Worm (Caenorhabditis elegans) whole organism, late embryonic: ENCODE data around the gene M02D8.5.
A peak's percentile ranks its signal among the peaks of the same experiment; 100 is the strongest.

Experiments
- C08G9.2 ChIP-seq: sonication (generic microtip); optimal IDR thresholded peaks from 2 replicates; lab custom pipeline; 2016; ENCODE audit warnings: mild to moderate bottlenecking, missing genetic modification characterization, moderate library complexity, missing compliant biosample characterization
- C38D4.7 ChIP-seq: fragments of 200-800 bp; sonication (Bioruptor generic); optimal IDR thresholded peaks from 2 replicates; lab custom pipeline; 2018; ENCODE audit warnings: mild to moderate bottlenecking, missing genetic modification characterization, moderate library complexity, missing compliant biosample characterization
- K02D7.2 ChIP-seq: sonication (generic microtip); optimal IDR thresholded peaks from 2 replicates; lab custom pipeline; 2017; ENCODE audit warnings: mild to moderate bottlenecking, missing genetic modification characterization, missing compliant biosample characterization
- K09A11.1 ChIP-seq: sonication (generic microtip); optimal IDR thresholded peaks from 2 replicates; lab custom pipeline; 2017; ENCODE audit warnings: antibody characterized with exemption, mild to moderate bottlenecking, missing genetic modification characterization, missing compliant biosample characterization; ENCODE audit not compliant: insufficient read depth
- T23F11.4 ChIP-seq: fragments of 200-800 bp; sonication (Bioruptor generic); optimal IDR thresholded peaks from 2 replicates; lab custom pipeline; 2018; ENCODE audit warnings: mild to moderate bottlenecking, missing genetic modification characterization, missing compliant biosample characterization
- ama-1 ChIP-seq: fragments of 150-350 bp; optimal IDR thresholded peaks from 2 replicates; lab custom pipeline; 2014
- ceh-18 ChIP-seq: sonication (generic microtip); optimal IDR thresholded peaks from 2 replicates; lab custom pipeline; 2016; ENCODE audit warnings: missing genetic modification characterization, missing compliant biosample characterization
- ceh-19 ChIP-seq: fragments of 200-800 bp; sonication (Bioruptor generic); optimal IDR thresholded peaks from 2 replicates; lab custom pipeline; 2018; ENCODE audit warnings: mild to moderate bottlenecking, missing genetic modification characterization, missing compliant biosample characterization
- ceh-2 ChIP-seq: sonication (generic microtip); optimal IDR thresholded peaks from 2 replicates; lab custom pipeline; 2016; ENCODE audit warnings: missing genotype, missing genetic modification characterization, missing compliant biosample characterization
- ceh-30 ChIP-seq: fragments of 150-350 bp; optimal IDR thresholded peaks from 2 replicates; lab custom pipeline; 2014; ENCODE audit warnings: missing biosample characterization, missing genetic modification characterization
- ceh-31 ChIP-seq: sonication (generic microtip); optimal IDR thresholded peaks from 2 replicates; lab custom pipeline; 2016; ENCODE audit warnings: missing genetic modification characterization, missing compliant biosample characterization
- ceh-45 ChIP-seq: fragments of 200-800 bp; sonication (Bioruptor generic); IDR thresholded peaks from 2 replicates; pipeline ENCODE4 v1.3.6; 2022; ENCODE audit warnings: missing genetic modification reagents, missing genetic modification characterization, missing compliant biosample characterization
- ceh-48 ChIP-seq: sonication (generic microtip); optimal IDR thresholded peaks from 2 replicates; lab custom pipeline; 2016; ENCODE audit warnings: missing genetic modification characterization, inconsistent platforms, missing compliant biosample characterization
- ceh-9 ChIP-seq: sonication (generic microtip); optimal IDR thresholded peaks from 2 replicates; lab custom pipeline; 2016; ENCODE audit warnings: mild to moderate bottlenecking, missing genetic modification characterization, inconsistent platforms, missing compliant biosample characterization
- dve-1 ChIP-seq: sonication (generic microtip); optimal IDR thresholded peaks from 2 replicates; lab custom pipeline; 2017; ENCODE audit warnings: antibody characterized with exemption, mild to moderate bottlenecking, missing genetic modification characterization, missing compliant biosample characterization
- ets-4 ChIP-seq: sonication (generic microtip); optimal IDR thresholded peaks from 2 replicates; lab custom pipeline; 2016; ENCODE audit warnings: missing genetic modification characterization, missing compliant biosample characterization
- eyg-1 ChIP-seq: sonication (generic microtip); optimal IDR thresholded peaks from 2 replicates; lab custom pipeline; 2016; ENCODE audit warnings: missing genotype, missing genetic modification characterization, missing compliant biosample characterization
- gmeb-2 ChIP-seq: sonication (generic microtip); optimal IDR thresholded peaks from 2 replicates; lab custom pipeline; 2016; ENCODE audit warnings: missing genetic modification characterization, inconsistent platforms, missing compliant biosample characterization
- lim-6 ChIP-seq: sonication (generic microtip); optimal IDR thresholded peaks from 2 replicates; lab custom pipeline; 2016; ENCODE audit warnings: missing genetic modification characterization, missing compliant biosample characterization
- madf-2 ChIP-seq: sonication (generic microtip); optimal IDR thresholded peaks from 2 replicates; lab custom pipeline; 2017; ENCODE audit warnings: missing genetic modification characterization, missing compliant biosample characterization
- nfya-1 ChIP-seq: sonication (generic microtip); optimal IDR thresholded peaks from 2 replicates; lab custom pipeline; 2017; ENCODE audit warnings: missing genetic modification characterization, mild to moderate bottlenecking, missing compliant biosample characterization, antibody characterized with exemption, moderate library complexity
- nhr-11 ChIP-seq: fragments of 150-350 bp; optimal IDR thresholded peaks from 2 replicates; lab custom pipeline; 2014; ENCODE audit warnings: missing biosample characterization, missing genetic modification characterization
- odd-2 ChIP-seq: sonication (generic microtip); optimal IDR thresholded peaks from 2 replicates; lab custom pipeline; 2017; ENCODE audit warnings: antibody characterized with exemption, mild to moderate bottlenecking, missing genetic modification characterization, missing compliant biosample characterization
- pax-1 ChIP-seq: fragments of 150-350 bp; optimal IDR thresholded peaks from 2 replicates; lab custom pipeline; 2014; ENCODE audit warnings: missing biosample characterization, missing genetic modification characterization
- pros-1 ChIP-seq: fragments of 150-350 bp; optimal IDR thresholded peaks from 2 replicates; lab custom pipeline; 2014; ENCODE audit warnings: missing biosample characterization, missing genetic modification reagents, missing genetic modification characterization
- ref-2 ChIP-seq: sonication (generic microtip); optimal IDR thresholded peaks from 2 replicates; lab custom pipeline; 2016; ENCODE audit warnings: missing genetic modification characterization, missing compliant biosample characterization
- rnt-1 ChIP-seq: sonication (generic microtip); optimal IDR thresholded peaks from 2 replicates; lab custom pipeline; 2016; ENCODE audit warnings: missing genetic modification characterization, missing compliant biosample characterization
- tbx-2 ChIP-seq: sonication (generic microtip); optimal IDR thresholded peaks from 2 replicates; lab custom pipeline; 2016; ENCODE audit warnings: missing genetic modification characterization, missing compliant biosample characterization
- unc-3 ChIP-seq, 2 experiments: fragments of 200-800 bp in 1 of 2; sonication (Bioruptor generic) in 1 of 2; sonication (generic microtip) in 1 of 2; conservative IDR thresholded peaks in 1 of 2; optimal IDR thresholded peaks in 1 of 2; 2 replicates each; pipeline versions ENCODE4 v1.3.6 to Lab custom; 2016 to 2022; ENCODE audit warnings: missing compliant biosample characterization in 2 of 2, missing genetic modification characterization in 2 of 2, missing genetic modification reagents in 1 of 2
- unc-42 ChIP-seq: sonication (generic microtip); optimal IDR thresholded peaks from 2 replicates; lab custom pipeline; 2016; ENCODE audit warnings: missing genotype, missing genetic modification characterization, missing compliant biosample characterization
- unc-86 ChIP-seq: sonication (generic microtip); optimal IDR thresholded peaks from 2 replicates; lab custom pipeline; 2016; ENCODE audit warnings: missing genetic modification characterization, missing compliant biosample characterization

The M02D8.5 gene

ce11 chrX:8805475-8805874, 44.1 kb upstream of the M02D8.5 start:
- TF ChIP-seq madf-2, result no peak
- no peak for TF ChIP-seq ets-4 (tag; lab: Kevin White, UChicago)
- no peak for TF ChIP-seq unc-3 (GFP tag; conservative IDR thresholded peaks at IDR 0.05; lab: Robert Waterston, UW)
- TF ChIP-seq unc-3 (tag; optimal IDR thresholded peaks at IDR 0.05; lab: Kevin White, UChicago), result no peak
- TF ChIP-seq, all 69 proteins: peak for 0

- peak; percentile 26 for TF ChIP-seq ceh-31
- TF ChIP-seq unc-42, result peak; percentile 97
- TF ChIP-seq unc-86, result no peak
- no peak for TF ChIP-seq ref-2 (tag; lab: Kevin White, UChicago)
- TF ChIP-seq ceh-30 (tag; lab: Kevin White, UChicago), result no peak
- TF ChIP-seq, all 69 proteins: peak for 2
Measured at ce11 chrX:8800983-8801382, 39.6 kb upstream of the M02D8.5 start.

DNA sequence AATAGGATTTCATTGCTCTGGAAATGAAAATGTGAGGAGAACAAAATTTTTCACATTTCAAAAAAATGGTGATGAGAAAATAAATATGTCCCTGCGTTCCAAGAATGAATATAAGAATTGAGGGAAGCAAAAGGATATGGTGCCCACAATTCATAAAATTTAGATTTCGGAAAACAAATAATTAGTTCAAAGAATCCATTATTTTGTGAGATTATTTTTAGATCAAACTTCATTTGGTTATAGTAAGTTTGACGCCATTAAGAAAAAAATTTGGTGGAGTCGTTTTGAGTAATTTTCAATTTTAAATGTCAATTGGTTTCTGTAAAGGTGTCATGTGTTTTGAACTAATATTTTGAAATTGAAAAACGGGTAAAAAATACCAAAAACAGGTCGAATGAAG, 39.0 kb upstream of the M02D8.5 start:
- TF ChIP-seq nhr-11 (tag; lab: Kevin White, UChicago), result no peak
- no peak for TF ChIP-seq pros-1
- no peak for TF ChIP-seq tbx-2
- no peak for TF ChIP-seq ref-2 (tag; lab: Kevin White, UChicago)
- TF ChIP-seq T23F11.4 (GFP tag; lab: Kevin White, UChicago), result no peak
- TF ChIP-seq gmeb-2 (tag; lab: Kevin White, UChicago), result no peak
- no peak for TF ChIP-seq eyg-1 (tag; lab: Kevin White, UChicago)
- TF ChIP-seq ceh-18 (tag; lab: Kevin White, UChicago), result no peak
- no peak for TF ChIP-seq ceh-2 (tag; lab: Kevin White, UChicago)
- no peak for TF ChIP-seq C38D4.7 (GFP tag; lab: Kevin White, UChicago)
- TF ChIP-seq ceh-31, result no peak
- no peak for TF ChIP-seq rnt-1
- no peak for TF ChIP-seq ceh-9 (tag; lab: Kevin White, UChicago)
- no peak for TF ChIP-seq odd-2 (tag; lab: Kevin White, UChicago)
- no peak for TF ChIP-seq K09A11.1 (tag; lab: Kevin White, UChicago)
- no peak for TF ChIP-seq pax-1 (tag; lab: Kevin White, UChicago)
- TF ChIP-seq ceh-19 (GFP tag; lab: Kevin White, UChicago), result no peak

ce11 chrX:8799925-8800324, 38.5 kb upstream of the M02D8.5 start:
- no peak for TF ChIP-seq C08G9.2 (tag; lab: Kevin White, UChicago)

- TF ChIP-seq pax-1 (tag; lab: Kevin White, UChicago), result no peak
- no peak for TF ChIP-seq K02D7.2 (tag; lab: Kevin White, UChicago)
- TF ChIP-seq dve-1, result no peak
- no peak for TF ChIP-seq ceh-18 (tag; lab: Kevin White, UChicago)
- no peak for TF ChIP-seq ceh-2 (tag; lab: Kevin White, UChicago)
Measured at ce11 chrX:8797653-8798052, 36.3 kb upstream of the M02D8.5 start.

ce11 chrX:8796699-8797282, 35.4 kb upstream of the M02D8.5 start, which contains the start of gene R04E5.7:
Gene R04E5.7 (minus strand): TSS chrX:8797262.
- no peak for TF ChIP-seq ceh-45 (GFP tag; lab: Robert Waterston, UW)
- TF ChIP-seq T23F11.4 (GFP tag; lab: Kevin White, UChicago), result peak; percentile 36
- no peak for TF ChIP-seq tbx-2
- no peak for TF ChIP-seq gmeb-2 (tag; lab: Kevin White, UChicago)
- TF ChIP-seq lim-6 (tag; lab: Kevin White, UChicago), result no peak
- peak; percentile 37 for TF ChIP-seq C08G9.2 (tag; lab: Kevin White, UChicago)

DNA sequence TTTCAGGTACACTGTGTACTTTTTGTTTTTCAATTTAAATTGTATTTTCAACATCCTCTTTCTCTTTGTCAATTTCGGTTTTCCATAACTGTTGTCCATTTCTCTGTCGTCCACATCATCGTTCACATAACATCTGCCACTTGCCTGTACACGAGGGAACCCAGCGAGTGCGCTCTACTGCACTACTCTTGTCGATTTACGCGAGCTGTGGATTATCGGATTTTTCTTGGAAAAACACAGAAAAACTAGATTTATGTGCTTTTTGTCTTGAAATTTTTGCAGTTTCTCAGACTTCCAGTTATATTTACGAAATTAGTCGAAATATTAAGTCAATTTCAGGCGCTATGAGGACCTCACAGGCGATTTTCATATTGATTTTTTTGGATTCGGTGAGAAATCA, 30.4 kb upstream of the M02D8.5 start, which contains the start of gene chup-1:
TSS of gene chup-1 (plus strand) at position 340 of the 400 bp plus-strand sequence.
- TF ChIP-seq ama-1 (lab: Kevin White, UChicago) (no peak), nfya-1 (peak; percentile 4), nhr-11 (tag; lab: Kevin White, UChicago) (no peak), ceh-48 (tag; lab: Kevin White, UChicago) (peak; percentile 22)
